Fruit fly (Drosophila melanogaster) whole organism, wandering third instar larva: ENCODE data around the gene Trpgamma.

Source experiments
- Abd-B ChIP-seq: fragments of >200 bp; optimal IDR thresholded peaks from 2 replicates; lab custom pipeline; 2017; ENCODE audit warnings: missing biosample characterization, missing genetic modification characterization
- Rel ChIP-seq, 2 experiments: fragments of 200-800 bp; sonication (Bioruptor generic) in 1 of 2; optimal IDR thresholded peaks; 2 replicates in 1 of 2; 3 replicates in 1 of 2; lab custom pipeline; 2016 to 2019; ENCODE audit warnings: mild to moderate bottlenecking in 2 of 2, missing biosample characterization in 2 of 2, missing genetic modification characterization in 2 of 2, moderate library complexity in 1 of 2
- psq ChIP-seq: fragments of 200-800 bp; sonication (Bioruptor generic); optimal IDR thresholded peaks from 3 replicates; lab custom pipeline; 2017; ENCODE audit warnings: missing biosample characterization, mild to moderate bottlenecking, missing genetic modification characterization, moderate library complexity

DNA sequence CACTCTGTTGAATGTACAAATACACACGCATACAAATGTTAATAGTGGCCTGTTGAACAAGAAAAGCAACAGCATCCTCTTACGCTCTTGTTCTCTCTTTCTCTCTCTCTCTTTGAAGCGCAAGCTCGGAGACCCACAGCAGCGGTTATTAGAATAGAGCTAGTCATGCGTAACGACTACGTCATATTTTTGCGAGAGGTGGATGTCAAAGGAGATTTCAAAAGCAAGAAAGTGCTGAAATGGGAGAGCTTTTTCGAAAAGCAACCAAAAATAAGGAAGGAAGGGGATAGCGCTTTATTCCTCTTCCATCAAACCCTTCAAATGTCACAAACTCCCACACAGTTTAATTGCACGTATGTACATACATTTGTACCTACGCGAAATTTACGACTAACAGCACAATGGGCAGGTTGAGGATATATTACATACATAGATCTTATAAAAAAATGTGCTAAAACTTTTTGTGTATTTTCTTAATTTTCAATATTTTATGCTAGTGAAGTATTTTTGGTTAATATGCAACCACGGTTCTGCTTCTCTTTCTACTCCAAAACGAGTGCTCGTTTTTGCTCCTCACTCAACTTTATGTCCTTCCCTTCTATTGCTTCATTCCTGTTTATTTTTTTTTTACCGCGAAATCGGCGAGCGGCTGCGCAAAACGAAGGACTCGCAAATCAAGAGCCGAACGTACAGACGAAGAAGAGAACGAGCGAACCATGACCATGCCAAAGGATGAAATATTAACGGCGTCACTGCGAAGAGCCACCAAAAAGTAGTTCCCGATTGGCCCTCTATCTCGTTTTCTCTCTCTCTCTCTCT lies 13.5 kb upstream of the Trpgamma start:
- TF ChIP-seq Abd-B (no peak), Rel (GFP tag; optimal IDR thresholded peaks at IDR 0.05; lab: Kevin White, UChicago) (peak; percentile 51), Rel (tag; optimal IDR thresholded peaks at IDR 0.05; lab: Kevin White, UChicago) (no peak), psq (GFP tag; lab: Kevin White, UChicago) (peak; percentile 96)
